Fruit fly (Drosophila melanogaster): Measurements from ENCODE around the gene CG4502.
A peak's percentile ranks its signal among the peaks of the same experiment; 100 is the strongest.

The CG4502 gene

DNA sequence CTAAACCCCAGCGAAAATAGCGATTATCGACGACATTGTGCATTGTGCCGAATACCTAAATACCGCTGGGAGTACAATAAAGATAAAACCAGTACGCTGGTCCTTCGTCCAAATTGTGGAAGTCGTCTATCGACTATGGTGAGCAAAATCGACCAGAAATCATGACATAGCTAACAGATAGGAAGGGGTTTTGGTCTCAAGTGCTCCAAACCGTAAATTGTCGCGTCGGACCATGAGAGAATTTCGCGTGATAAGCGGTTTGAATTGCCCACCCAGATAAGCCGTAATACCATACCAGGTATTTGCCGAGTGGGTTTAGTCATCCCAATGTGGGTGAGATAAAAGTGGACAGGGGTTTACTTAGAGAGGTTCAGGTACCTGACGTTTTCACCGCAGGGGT is 13.9 kb upstream of the CG4502 start:
- TF ChIP-seq CG3032 (tag; optimal IDR thresholded peaks at IDR 0.05) (no peak), lz (GFP tag; optimal IDR thresholded peaks at IDR 0.05) (no peak), CG8119 (GFP tag; IDR thresholded peaks at IDR 0.05) (no peak), CG1621 (tag; optimal IDR thresholded peaks at IDR 0.05) (no peak), cyc (GFP tag; optimal IDR thresholded peaks at IDR 0.05) (no peak), CG16779 (tag; optimal IDR thresholded peaks at IDR 0.05) (no peak), CG10631 (GFP tag; optimal IDR thresholded peaks at IDR 0.05) (no peak), CG11762 (GFP tag; optimal IDR thresholded peaks at IDR 0.05; ENCODE audit: insufficient read depth) (no peak), Hr38 (GFP tag; optimal IDR thresholded peaks at IDR 0.05) (no peak), CG6854 (GFP tag; optimal IDR thresholded peaks at IDR 0.05) (no peak), CG15336 (GFP tag; IDR thresholded peaks at IDR 0.05) (no peak), Gug (GFP tag; IDR thresholded peaks at IDR 0.05) (no peak), Met (GFP tag; optimal IDR thresholded peaks at IDR 0.05) (no peak), Sox102F (GFP tag; optimal IDR thresholded peaks at IDR 0.05) (no peak), OdsH (GFP tag; optimal IDR thresholded peaks at IDR 0.05) (no peak), CG32006 (GFP tag; optimal IDR thresholded peaks at IDR 0.05) (no peak), Hr4 (GFP tag; optimal IDR thresholded peaks at IDR 0.05) (no peak), Eip78C (GFP tag) (peak; percentile 10), CG6163 (GFP tag; IDR thresholded peaks at IDR 0.05) (0 out of 3 replicates have a peak, but pooled peaks have one; percentile 22), Eip75B (GFP tag; optimal IDR thresholded peaks at IDR 0.05) (no peak), Hr39 (GFP tag; optimal IDR thresholded peaks at IDR 0.05) (no peak), spab (GFP tag; optimal IDR thresholded peaks at IDR 0.05) (no peak), Lpt (GFP tag; optimal IDR thresholded peaks at IDR 0.05) (no peak), fd59A (GFP tag; optimal IDR thresholded peaks at IDR 0.05) (no peak), CG9139 (GFP tag; optimal IDR thresholded peaks at IDR 0.05) (no peak), ss (GFP tag; optimal IDR thresholded peaks at IDR 0.05) (no peak), vri (GFP tag; optimal IDR thresholded peaks at IDR 0.05) (peak; percentile 71), Ets96B (tag; optimal IDR thresholded peaks at IDR 0.05) (no peak), Eip93F (GFP tag; optimal IDR thresholded peaks at IDR 0.05) (peak; percentile 8), Sox15 (GFP tag; optimal IDR thresholded peaks at IDR 0.05) (no peak), CG7368 (GFP tag; optimal IDR thresholded peaks at IDR 0.05) (no peak), net (GFP tag; optimal IDR thresholded peaks at IDR 0.05) (no peak), CG8632 (GFP tag; optimal IDR thresholded peaks at IDR 0.05) (no peak), topi (GFP tag; optimal IDR thresholded peaks at IDR 0.05) (no peak), CG6808 (GFP tag; optimal IDR thresholded peaks at IDR 0.05) (no peak), Smox (GFP tag; optimal IDR thresholded peaks at IDR 0.05) (no peak), CG11902 (GFP tag; optimal IDR thresholded peaks at IDR 0.05) (no peak), fkh (GFP tag; optimal IDR thresholded peaks at IDR 0.05) (peak; percentile 42)

DNA sequence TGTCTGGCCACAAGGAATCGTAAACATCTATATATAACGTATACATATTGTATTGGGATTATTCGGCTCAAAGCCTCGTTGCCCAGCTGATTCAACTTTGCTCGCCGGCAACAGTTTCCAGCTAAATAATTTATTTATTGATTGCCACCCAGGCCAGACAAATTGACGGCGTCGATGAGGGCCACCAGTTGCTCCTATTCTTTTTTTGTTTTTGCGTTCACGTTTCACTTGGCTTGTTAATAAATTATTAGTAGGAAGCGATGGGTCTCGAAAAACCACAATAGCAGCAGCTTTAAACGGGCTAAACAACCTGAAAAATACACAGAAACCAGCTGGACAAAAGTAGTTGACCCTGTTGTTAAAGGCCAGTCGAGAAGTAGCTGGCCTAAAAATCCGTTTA is 13.0 kb upstream of the CG4502 start:
- no peak for TF ChIP-seq cyc (GFP tag; optimal IDR thresholded peaks at IDR 0.05)
- TF ChIP-seq Eip78C (GFP tag) = peak; percentile 45
- peak; percentile 50 for TF ChIP-seq fkh (GFP tag; optimal IDR thresholded peaks at IDR 0.05)

DNA sequence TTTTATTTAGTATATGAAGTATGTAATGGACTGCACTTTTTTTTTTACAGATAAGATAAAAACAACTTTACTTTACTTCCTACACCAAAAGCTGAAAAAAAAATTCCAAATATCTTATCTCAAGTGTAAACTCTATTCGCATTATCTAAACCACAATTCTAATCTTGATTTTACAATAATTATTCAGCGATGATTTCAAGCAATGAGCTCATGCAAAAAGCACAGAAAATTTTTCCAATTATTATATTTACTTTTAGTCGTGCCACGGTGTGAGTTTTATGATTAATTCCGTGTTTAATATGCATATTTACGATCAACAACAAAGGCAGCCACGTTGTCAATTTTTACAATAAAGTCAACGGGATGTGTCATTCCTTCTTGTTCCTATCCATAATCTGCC is 12.2 kb upstream of the CG4502 start:
- TF ChIP-seq Eip93F (GFP tag; optimal IDR thresholded peaks at IDR 0.05) (no peak), CG10631 (GFP tag; optimal IDR thresholded peaks at IDR 0.05) (no peak), dac (GFP tag; optimal IDR thresholded peaks at IDR 0.05) (no peak), Met (GFP tag; optimal IDR thresholded peaks at IDR 0.05) (no peak), Lpt (GFP tag; optimal IDR thresholded peaks at IDR 0.05) (no peak), esn (GFP tag; optimal IDR thresholded peaks at IDR 0.05) (no peak), CG7368 (GFP tag; optimal IDR thresholded peaks at IDR 0.05) (no peak), salr (GFP tag; optimal IDR thresholded peaks at IDR 0.05) (no peak), CG15336 (GFP tag; IDR thresholded peaks at IDR 0.05) (no peak), Sox102F (GFP tag; optimal IDR thresholded peaks at IDR 0.05) (peak; percentile 3), CG11294 (GFP tag; IDR thresholded peaks at IDR 0.05) (no peak), lz (GFP tag; optimal IDR thresholded peaks at IDR 0.05) (no peak), achi (GFP tag; optimal IDR thresholded peaks at IDR 0.05) (no peak), CG4318 (GFP tag; optimal IDR thresholded peaks at IDR 0.05) (no peak), CG6854 (GFP tag; optimal IDR thresholded peaks at IDR 0.05) (no peak), Eip78C (GFP tag) (peak; percentile 50), pdm3 (GFP tag; optimal IDR thresholded peaks at IDR 0.05) (no peak), spab (GFP tag; optimal IDR thresholded peaks at IDR 0.05) (no peak), Hr39 (GFP tag; optimal IDR thresholded peaks at IDR 0.05) (no peak), Hr4 (GFP tag; optimal IDR thresholded peaks at IDR 0.05) (no peak), ss (GFP tag; optimal IDR thresholded peaks at IDR 0.05) (peak in 1 of 2 experiments; percentile 66), CG32006 (GFP tag; optimal IDR thresholded peaks at IDR 0.05) (no peak), OdsH (GFP tag; optimal IDR thresholded peaks at IDR 0.05) (no peak), CG8319 (GFP tag; optimal IDR thresholded peaks at IDR 0.05) (no peak), CG1621 (tag; optimal IDR thresholded peaks at IDR 0.05) (no peak), fd85E (GFP tag; optimal IDR thresholded peaks at IDR 0.05) (no peak), Hr38 (GFP tag; optimal IDR thresholded peaks at IDR 0.05) (no peak), CG9139 (GFP tag; optimal IDR thresholded peaks at IDR 0.05) (no peak), svp (GFP tag) (peak; percentile 34)

Data from whole organism, prepupa.